Worm (Caenorhabditis elegans) whole organism, L3 larva: Measurements from ENCODE around the gene jhdm-1.

ENCODE experiments used
- ceh-82 ChIP-seq: fragments of 150-350 bp; optimal IDR thresholded peaks from 2 replicates; lab custom pipeline; 2014; ENCODE audit warnings: missing biosample characterization, missing genetic modification characterization
- elt-3 ChIP-seq, 3 experiments: fragments of 150-350 bp in 1 of 3; sonication (generic microtip) in 2 of 3; optimal IDR thresholded peaks; 2 replicates in 2 of 3; 4 replicates in 1 of 3; lab custom pipeline; 2014 to 2017; ENCODE audit warnings: missing biosample characterization in 3 of 3, missing genetic modification characterization in 3 of 3
- nhr-23 ChIP-seq: fragments of 150-350 bp; optimal IDR thresholded peaks from 2 replicates; lab custom pipeline; 2014; ENCODE audit warnings: missing biosample characterization, missing genetic modification reagents, missing genetic modification characterization
- ztf-11 ChIP-seq: fragments of 150-350 bp; optimal IDR thresholded peaks from 2 replicates; lab custom pipeline; 2014; ENCODE audit warnings: missing biosample characterization, missing genetic modification characterization

ce11 chrIII:6499102-6499501 is 44.8 kb downstream of the jhdm-1 start:
- TF ChIP-seq nhr-23 = no peak
- TF ChIP-seq ceh-82 (tag; lab: Kevin White, UChicago) = no peak
- no peak for TF ChIP-seq elt-3 (tag; optimal IDR thresholded peaks at IDR 0.05; lab: Kevin White, UChicago)
- TF ChIP-seq ztf-11 (tag; lab: Kevin White, UChicago) = no peak
